Fruit fly (Drosophila melanogaster): Measurements from ENCODE around the gene CG13110.

- TF ChIP-seq CG6792 (GFP tag; optimal IDR thresholded peaks at IDR 0.05) (no peak), lz (GFP tag; optimal IDR thresholded peaks at IDR 0.05) (no peak), topi (GFP tag; optimal IDR thresholded peaks at IDR 0.05) (no peak), Blimp-1 (GFP tag; optimal IDR thresholded peaks at IDR 0.05) (no peak), Eip93F (GFP tag; optimal IDR thresholded peaks at IDR 0.05) (no peak), eg (GFP tag; IDR thresholded peaks at IDR 0.05) (no peak), CG11762 (GFP tag; optimal IDR thresholded peaks at IDR 0.05; ENCODE audit: insufficient read depth) (no peak), CG10631 (GFP tag; optimal IDR thresholded peaks at IDR 0.05) (no peak), OdsH (GFP tag; optimal IDR thresholded peaks at IDR 0.05) (no peak), CG16779 (tag; optimal IDR thresholded peaks at IDR 0.05) (no peak), Sox102F (GFP tag; optimal IDR thresholded peaks at IDR 0.05) (no peak)
Observed at dm6 chr2L:9377789-9378188, 27.5 kb downstream of the CG13110 start.
